Fruit fly (Drosophila melanogaster): ENCODE data around the gene CG6420.

dm6 chr3R:26700125-26700524 lies 24.9 kb downstream of the CG6420 start:
- no peak for TF ChIP-seq CG12605 (GFP tag; IDR thresholded peaks at IDR 0.05)
- TF ChIP-seq CG34367 (tag; optimal IDR thresholded peaks at IDR 0.05): no peak
- no peak for TF ChIP-seq Snoo (tag; optimal IDR thresholded peaks at IDR 0.05)
- no peak for TF ChIP-seq CG17806 (tag; optimal IDR thresholded peaks at IDR 0.05)
- TF ChIP-seq CG9948 (tag; optimal IDR thresholded peaks at IDR 0.05): no peak
- TF ChIP-seq rn (GFP tag; IDR thresholded peaks at IDR 0.05): no peak
- TF ChIP-seq gl (tag; optimal IDR thresholded peaks at IDR 0.05): no peak
- no peak for TF ChIP-seq Pif1B (GFP tag; optimal IDR thresholded peaks at IDR 0.05)
- TF ChIP-seq CG8301 (tag; optimal IDR thresholded peaks at IDR 0.05): no peak
- TF ChIP-seq D1 (tag; optimal IDR thresholded peaks at IDR 0.05): no peak
- TF ChIP-seq EcR (GFP tag; optimal IDR thresholded peaks at IDR 0.05): no peak
- TF ChIP-seq Pif1A (GFP tag; optimal IDR thresholded peaks at IDR 0.05): no peak

Measured in whole organism, pupa.